Worm (Caenorhabditis elegans): Measurements from ENCODE around the gene R13A1.10.

R13A1.10 gene

DNA sequence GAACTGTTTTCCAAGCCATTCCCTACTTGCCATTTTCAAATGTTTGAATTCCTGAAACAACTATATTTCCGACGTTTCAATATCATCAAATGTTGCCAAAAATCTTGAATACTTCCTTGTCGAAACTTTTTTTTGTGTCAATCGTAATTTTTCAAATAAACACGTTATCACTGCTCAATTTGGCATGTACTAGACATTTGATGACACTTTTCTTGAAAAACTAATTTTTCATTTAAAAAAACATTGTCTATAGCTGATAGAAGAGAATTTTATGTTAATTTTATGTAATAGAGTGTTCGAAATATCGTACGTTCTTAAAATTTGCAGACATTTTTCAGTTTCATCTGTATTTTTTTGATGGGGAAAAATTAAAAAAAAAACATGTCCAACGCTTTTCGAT lies 44.2 kb downstream of the R13A1.10 start:
- peak in 1 of 2 experiments; percentile 4 for TF ChIP-seq unc-62 (GFP tag; optimal IDR thresholded peaks at IDR 0.05 in 1 of 2)
- no peak for TF ChIP-seq unc-62 (tag; optimal IDR thresholded peaks at IDR 0.05)
- no peak for TF ChIP-seq nhr-77 (tag; optimal IDR thresholded peaks at IDR 0.05)
- peak; percentile 60 for TF ChIP-seq dve-1 (tag; optimal IDR thresholded peaks at IDR 0.05; ENCODE audit: insufficient read depth)
- peak; percentile 52 for TF ChIP-seq nhr-102 (tag; optimal IDR thresholded peaks at IDR 0.05)
- TF ChIP-seq zfp-2 (tag; optimal IDR thresholded peaks at IDR 0.05) = no peak
- peak; percentile 54; the same call in 1 of the 2 replicates for TF ChIP-seq php-3 (GFP tag; IDR thresholded peaks at IDR 0.05)
- peak; percentile 94 for TF ChIP-seq dmd-6 (GFP tag; IDR thresholded peaks at IDR 0.05)
- TF ChIP-seq daf-12 (tag; optimal IDR thresholded peaks at IDR 0.05) = no peak
- TF ChIP-seq hlh-11 (tag; optimal IDR thresholded peaks at IDR 0.05) = peak; percentile 38
- TF ChIP-seq tra-1 (GFP tag; IDR thresholded peaks at IDR 0.05) = 0 out of 2 replicates have a peak, but pooled peaks have one; percentile 49
- peak; percentile 54 for TF ChIP-seq nhr-48 (tag; optimal IDR thresholded peaks at IDR 0.05)
- peak; percentile 40 for TF ChIP-seq T20F7.1 (GFP tag; optimal IDR thresholded peaks at IDR 0.05)
- peak in 1 of 2 experiments; percentile 49 for TF ChIP-seq daf-16 (GFP tag; optimal IDR thresholded peaks at IDR 0.05)
- peak; percentile 91 for TF ChIP-seq daf-16 (tag; optimal IDR thresholded peaks at IDR 0.05)

DNA sequence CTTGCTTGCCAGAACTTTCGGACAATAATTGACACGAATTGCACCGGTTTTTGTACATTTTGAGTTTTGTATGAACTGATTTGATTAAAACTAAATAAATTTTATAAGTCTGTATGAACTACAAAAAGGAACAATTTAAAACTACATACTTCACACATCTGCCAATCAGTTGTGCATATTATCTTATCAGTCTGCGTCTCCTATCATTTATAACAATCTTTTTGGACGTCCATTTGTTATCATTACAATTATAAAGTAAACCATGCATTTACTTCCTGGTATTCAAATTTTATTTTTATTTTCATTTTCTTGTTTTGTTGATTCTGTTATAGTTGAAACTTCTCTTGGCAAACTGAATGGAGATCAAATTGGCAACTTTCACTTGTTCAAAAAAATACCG lies 46.7 kb downstream of the R13A1.10 start, which contains the start of gene cest-10:
cest-10 (plus strand) TSS at position 254 of the 400 bp plus-strand sequence.
- TF ChIP-seq nhr-48 (tag; optimal IDR thresholded peaks at IDR 0.05) = peak; percentile 64
- no peak for TF ChIP-seq unc-130 (GFP tag; optimal IDR thresholded peaks at IDR 0.05)
- TF ChIP-seq nhr-76 (tag; optimal IDR thresholded peaks at IDR 0.05) = no peak
- no peak for TF ChIP-seq aly-2 (tag; optimal IDR thresholded peaks at IDR 0.05)
- no peak for TF ChIP-seq ZK337.2 (GFP tag; IDR thresholded peaks at IDR 0.05)
- TF ChIP-seq spr-1 (tag; optimal IDR thresholded peaks at IDR 0.05) = no peak
- no peak for TF ChIP-seq lin-38 (GFP tag; IDR thresholded peaks at IDR 0.05)
- TF ChIP-seq duxl-1 (tag; optimal IDR thresholded peaks at IDR 0.05; ENCODE audit: poor library complexity) = no peak
- no peak for TF ChIP-seq saeg-2 (GFP tag; IDR thresholded peaks at IDR 0.05)
- TF ChIP-seq tra-1 (GFP tag; IDR thresholded peaks at IDR 0.05) = peak; percentile 90
- TF ChIP-seq dve-1 (tag; optimal IDR thresholded peaks at IDR 0.05; ENCODE audit: insufficient read depth) = peak; percentile 89
- no peak for TF ChIP-seq nhr-42 (GFP tag; IDR thresholded peaks at IDR 0.05)
- TF ChIP-seq daf-19 (GFP tag; conservative IDR thresholded peaks at IDR 0.05) = no peak
- no peak for TF ChIP-seq madf-9 (GFP tag; conservative IDR thresholded peaks at IDR 0.05)
- TF ChIP-seq daf-16 (GFP tag; optimal IDR thresholded peaks at IDR 0.05) = peak in 1 of 2 experiments; percentile 67
- peak; percentile 93 for TF ChIP-seq daf-16 (tag; optimal IDR thresholded peaks at IDR 0.05)
- no peak for TF ChIP-seq nhr-25 (tag; optimal IDR thresholded peaks at IDR 0.05; ENCODE audit: borderline replicate concordance, insufficient read depth)
- no peak for TF ChIP-seq mdt-29 (GFP tag; IDR thresholded peaks at IDR 0.05)
- no peak for TF ChIP-seq nhr-237 (tag; optimal IDR thresholded peaks at IDR 0.05)
- no peak for TF ChIP-seq Y48G9A.11 (GFP tag; IDR thresholded peaks at IDR 0.05)
- no peak for TF ChIP-seq zip-11 (GFP tag; IDR thresholded peaks at IDR 0.05)
- TF ChIP-seq aha-1 (tag) = peak; percentile 56
- no peak for TF ChIP-seq nhr-111 (GFP tag; optimal IDR thresholded peaks at IDR 0.05)
- TF ChIP-seq fos-1 (tag; optimal IDR thresholded peaks at IDR 0.05) = no peak
- no peak for TF ChIP-seq ceh-32 (tag; optimal IDR thresholded peaks at IDR 0.05; ENCODE audit: poor library complexity)
- TF ChIP-seq unc-39 (tag; optimal IDR thresholded peaks at IDR 0.05) = no peak
- no peak for TF ChIP-seq hif-1 (tag; optimal IDR thresholded peaks at IDR 0.05)
- TF ChIP-seq skn-1 (tag; optimal IDR thresholded peaks at IDR 0.05) = no peak
- no peak for TF ChIP-seq mes-2 (tag; optimal IDR thresholded peaks at IDR 0.05; ENCODE audit: poor library complexity, severe bottlenecking)
- no peak for TF ChIP-seq dmd-9 (GFP tag; IDR thresholded peaks at IDR 0.05)
- no peak for TF ChIP-seq egl-43 (GFP tag; IDR thresholded peaks at IDR 0.05)
- TF ChIP-seq lin-29 (GFP tag; IDR thresholded peaks at IDR 0.05) = no peak
- no peak for TF ChIP-seq unc-62 (GFP tag; optimal IDR thresholded peaks at IDR 0.05 in 1 of 2)
- TF ChIP-seq unc-62 (tag; optimal IDR thresholded peaks at IDR 0.05) = no peak
- TF ChIP-seq mdl-1 (tag; optimal IDR thresholded peaks at IDR 0.05) = no peak
- no peak for TF ChIP-seq Y5F2A.4 (GFP tag; optimal IDR thresholded peaks at IDR 0.05)
- no peak for TF ChIP-seq ctbp-1 (GFP tag; IDR thresholded peaks at IDR 0.05)
- TF ChIP-seq T20F7.1 (GFP tag; optimal IDR thresholded peaks at IDR 0.05) = no peak
- TF ChIP-seq attf-4 (tag; optimal IDR thresholded peaks at IDR 0.05) = no peak
- TF ChIP-seq lin-13 (GFP tag; optimal IDR thresholded peaks at IDR 0.05) = no peak
- no peak for TF ChIP-seq lir-3 (tag; optimal IDR thresholded peaks at IDR 0.05)
- TF ChIP-seq Y105C5A.15 (GFP tag; IDR thresholded peaks at IDR 0.05) = no peak
